Fruit fly (Drosophila melanogaster) whole organism, adult: ENCODE results near the gene CadN.

ENCODE experiments used
- CG12768 ChIP-seq: fragments of 200-800 bp; sonication (Bioruptor generic); optimal IDR thresholded peaks from 2 replicates; lab custom pipeline; 2017; ENCODE audit warnings: missing biosample characterization, missing genetic modification characterization, mild to moderate bottlenecking, moderate library complexity, missing genetic modification reagents
- CG14711 ChIP-seq: fragments of 200-800 bp; sonication (Bioruptor generic); optimal IDR thresholded peaks from 2 replicates; lab custom pipeline; 2018; ENCODE audit warnings: missing biosample characterization, mild to moderate bottlenecking, missing genetic modification characterization, moderate library complexity
- CG33017 ChIP-seq: fragments of 200-800 bp; sonication (Bioruptor generic); optimal IDR thresholded peaks from 2 replicates; lab custom pipeline; 2018; ENCODE audit warnings: missing biosample characterization, mild to moderate bottlenecking, missing genetic modification characterization, moderate library complexity
- CG5204 ChIP-seq: fragments of 200-800 bp; sonication (Bioruptor generic); optimal IDR thresholded peaks from 2 replicates; lab custom pipeline; 2016; ENCODE audit warnings: missing biosample characterization, missing genetic modification characterization
- CG7045 ChIP-seq: fragments of 200-800 bp; sonication (Bioruptor generic); optimal IDR thresholded peaks from 2 replicates; lab custom pipeline; 2017; ENCODE audit warnings: missing biosample characterization, mild to moderate bottlenecking, missing genetic modification characterization
- CG7101 ChIP-seq: fragments of 200-800 bp; sonication (Bioruptor generic); optimal IDR thresholded peaks from 2 replicates; lab custom pipeline; 2018; ENCODE audit warnings: missing biosample characterization, mild to moderate bottlenecking, missing genetic modification characterization, moderate library complexity
- Crg-1 ChIP-seq: fragments of 200-800 bp; sonication (Bioruptor generic); optimal IDR thresholded peaks from 2 replicates; lab custom pipeline; 2016; ENCODE audit warnings: missing biosample characterization, missing genetic modification characterization
- Hr96 ChIP-seq: fragments of 200-800 bp; sonication (Bioruptor generic); optimal IDR thresholded peaks from 2 replicates; lab custom pipeline; 2016; ENCODE audit warnings: missing biosample characterization, missing genetic modification characterization
- bab1 ChIP-seq: fragments of 200-800 bp; sonication (Bioruptor generic); optimal IDR thresholded peaks from 3 replicates; lab custom pipeline; 2019; ENCODE audit warnings: missing biosample characterization, mild to moderate bottlenecking, missing genetic modification characterization, moderate library complexity
- cic ChIP-seq: fragments of 200-800 bp; sonication (Bioruptor generic); optimal IDR thresholded peaks from 2 replicates; lab custom pipeline; 2017; ENCODE audit warnings: missing biosample characterization, mild to moderate bottlenecking, missing genetic modification characterization, moderate library complexity
- kay ChIP-seq: fragments of 200-800 bp; sonication (Bioruptor generic); peaks from one replicate; lab custom pipeline; 2016; ENCODE audit warnings: missing biosample characterization, missing genetic modification characterization, borderline replicate concordance
- ovo ChIP-seq: fragments of 200-800 bp; sonication (Bioruptor generic); optimal IDR thresholded peaks from 2 replicates; lab custom pipeline; 2016; ENCODE audit warnings: missing biosample characterization, missing genetic modification characterization
- pad ChIP-seq: fragments of 200-800 bp; sonication (Bioruptor generic); optimal IDR thresholded peaks from 3 replicates; lab custom pipeline; 2017; ENCODE audit warnings: missing biosample characterization, missing genetic modification characterization, mild to moderate bottlenecking, moderate library complexity, missing genetic modification reagents
- tj ChIP-seq: fragments of 200-800 bp; sonication (Bioruptor generic); optimal IDR thresholded peaks from 3 replicates; lab custom pipeline; 2017; ENCODE audit warnings: missing biosample characterization, mild to moderate bottlenecking, missing genetic modification characterization, moderate library complexity

- TF ChIP-seq CG14711 (tag; lab: Kevin White, UChicago) (no peak), Crg-1 (GFP tag; lab: Kevin White, UChicago) (no peak), CG33017 (tag; lab: Kevin White, UChicago) (no peak), pad (GFP tag; lab: Kevin White, UChicago) (no peak), CG12768 (GFP tag; lab: Kevin White, UChicago) (no peak), CG7101 (tag; lab: Kevin White, UChicago) (no peak), bab1 (no peak), tj (no peak), Hr96 (GFP tag; lab: Kevin White, UChicago) (no peak), cic (GFP tag; lab: Kevin White, UChicago) (no peak), kay (no peak), CG7045 (no peak), ovo (GFP tag; lab: Kevin White, UChicago) (no peak), CG5204 (GFP tag; lab: Kevin White, UChicago) (no peak)
Observed at dm6 chr2L:17740417-17740924, 37.7 kb downstream of the CadN start.
